Fruit fly (Drosophila melanogaster): ENCODE measurements around the gene CG1979.

DNA sequence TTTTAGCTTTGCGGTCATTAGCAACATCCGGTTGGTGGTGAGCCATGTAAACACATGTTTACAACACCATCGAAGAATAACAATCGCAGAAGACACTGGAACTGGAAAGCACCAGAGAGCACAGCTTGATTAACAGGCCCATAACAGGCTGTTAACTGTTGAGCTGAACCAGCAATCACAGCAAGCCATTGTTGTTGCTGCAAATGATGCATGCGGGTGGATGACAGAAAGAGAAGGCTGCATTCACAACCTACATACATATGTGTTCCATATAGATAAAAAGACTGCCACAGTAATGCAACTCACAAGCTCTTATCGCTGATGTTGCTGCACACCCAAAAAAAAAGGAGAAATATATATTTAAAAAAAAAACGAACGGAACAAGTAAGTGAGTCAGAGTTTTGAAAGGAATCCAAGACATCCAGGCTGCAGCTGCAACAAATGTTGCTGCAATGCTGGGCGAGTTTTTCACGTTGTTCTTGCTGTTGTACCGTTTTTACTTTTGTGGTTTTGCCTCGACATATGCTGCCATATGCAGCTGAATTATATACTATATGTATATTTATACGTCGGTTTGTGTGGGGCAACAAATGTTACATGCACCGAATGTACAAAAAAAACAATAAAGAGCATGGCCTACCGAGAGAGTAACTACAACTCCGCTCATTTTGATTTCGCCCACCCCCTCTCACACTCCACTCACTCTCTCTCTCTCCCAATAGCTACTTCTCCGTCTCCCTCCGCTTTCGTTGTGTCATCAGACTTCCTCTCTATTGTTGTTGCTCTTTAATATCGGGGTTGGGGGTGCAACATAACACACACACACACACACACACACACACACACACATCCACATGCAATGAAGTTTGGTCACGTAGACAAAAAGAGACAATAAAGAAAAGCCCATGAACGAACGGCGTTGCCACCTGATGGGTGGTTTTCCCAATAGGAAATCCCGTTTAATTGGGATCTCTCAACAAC lies 48.8 kb downstream of the CG1979 start:
- TF ChIP-seq cnc (optimal IDR thresholded peaks at IDR 0.05) (no peak), bab1 (GFP tag; optimal IDR thresholded peaks at IDR 0.05) (no peak), CG7101 (tag; optimal IDR thresholded peaks at IDR 0.05) (no peak), toe (GFP tag; optimal IDR thresholded peaks at IDR 0.05) (no peak), kay (GFP tag; ENCODE audit: borderline replicate concordance) (no peak), Clk (GFP tag; optimal IDR thresholded peaks at IDR 0.05) (no peak), Mnt (GFP tag; optimal IDR thresholded peaks at IDR 0.05) (no peak), CG11617 (GFP tag; optimal IDR thresholded peaks at IDR 0.05) (no peak)

Data from whole organism, adult.